Worm (Caenorhabditis elegans) whole organism, late embryonic: Measurements from ENCODE around the gene F15B9.6.

ENCODE experiments used
- C38D4.7 ChIP-seq: fragments of 200-800 bp; sonication (Bioruptor generic); optimal IDR thresholded peaks from 2 replicates; lab custom pipeline; 2018; ENCODE audit warnings: mild to moderate bottlenecking, missing genetic modification characterization, moderate library complexity, missing compliant biosample characterization
- F13H6.1 ChIP-seq: sonication (generic microtip); optimal IDR thresholded peaks from 2 replicates; lab custom pipeline; 2016; ENCODE audit warnings: missing genetic modification characterization, missing compliant biosample characterization
- K02D7.2 ChIP-seq: sonication (generic microtip); optimal IDR thresholded peaks from 2 replicates; lab custom pipeline; 2017; ENCODE audit warnings: mild to moderate bottlenecking, missing genetic modification characterization, missing compliant biosample characterization
- T23F11.4 ChIP-seq: fragments of 200-800 bp; sonication (Bioruptor generic); optimal IDR thresholded peaks from 2 replicates; lab custom pipeline; 2018; ENCODE audit warnings: mild to moderate bottlenecking, missing genetic modification characterization, missing compliant biosample characterization
- Y22D7AL.16 ChIP-seq: sonication (generic microtip); optimal IDR thresholded peaks from 2 replicates; lab custom pipeline; 2016; ENCODE audit warnings: missing genetic modification characterization, missing compliant biosample characterization
- ceh-14 ChIP-seq: sonication (generic microtip); optimal IDR thresholded peaks from 2 replicates; lab custom pipeline; 2016; ENCODE audit warnings: missing genotype, missing genetic modification characterization, missing compliant biosample characterization
- ceh-18 ChIP-seq: sonication (generic microtip); optimal IDR thresholded peaks from 2 replicates; lab custom pipeline; 2016; ENCODE audit warnings: missing genetic modification characterization, missing compliant biosample characterization
- ceh-19 ChIP-seq: fragments of 200-800 bp; sonication (Bioruptor generic); optimal IDR thresholded peaks from 2 replicates; lab custom pipeline; 2018; ENCODE audit warnings: mild to moderate bottlenecking, missing genetic modification characterization, missing compliant biosample characterization
- ceh-2 ChIP-seq: sonication (generic microtip); optimal IDR thresholded peaks from 2 replicates; lab custom pipeline; 2016; ENCODE audit warnings: missing genotype, missing genetic modification characterization, missing compliant biosample characterization
- ceh-22 ChIP-seq: sonication (generic microtip); optimal IDR thresholded peaks from 2 replicates; lab custom pipeline; 2017; ENCODE audit warnings: missing biosample characterization, missing genetic modification characterization
- ceh-31 ChIP-seq: sonication (generic microtip); optimal IDR thresholded peaks from 2 replicates; lab custom pipeline; 2016; ENCODE audit warnings: missing genetic modification characterization, missing compliant biosample characterization
- ceh-34 ChIP-seq: sonication (generic microtip); optimal IDR thresholded peaks from 2 replicates; lab custom pipeline; 2016; ENCODE audit warnings: mild to moderate bottlenecking, missing genetic modification characterization, missing compliant biosample characterization
- ceh-45 ChIP-seq: fragments of 200-800 bp; sonication (Bioruptor generic); IDR thresholded peaks from 2 replicates; pipeline ENCODE4 v1.3.6; 2022; ENCODE audit warnings: missing genetic modification reagents, missing genetic modification characterization, missing compliant biosample characterization
- ceh-48 ChIP-seq: sonication (generic microtip); optimal IDR thresholded peaks from 2 replicates; lab custom pipeline; 2016; ENCODE audit warnings: missing genetic modification characterization, inconsistent platforms, missing compliant biosample characterization
- ceh-6 ChIP-seq: fragments of 200-800 bp; sonication (Bioruptor generic); optimal IDR thresholded peaks from 2 replicates; lab custom pipeline; 2018; ENCODE audit warnings: mild to moderate bottlenecking, missing genetic modification characterization, missing compliant biosample characterization
- che-1 ChIP-seq: sonication (generic microtip); optimal IDR thresholded peaks from 2 replicates; lab custom pipeline; 2016; ENCODE audit warnings: mild to moderate bottlenecking, missing genetic modification characterization, missing compliant biosample characterization
- dmd-4 ChIP-seq: sonication (generic microtip); optimal IDR thresholded peaks from 2 replicates; lab custom pipeline; 2016; ENCODE audit warnings: borderline replicate concordance, missing genetic modification characterization, missing compliant biosample characterization
- ets-4 ChIP-seq: sonication (generic microtip); optimal IDR thresholded peaks from 2 replicates; lab custom pipeline; 2016; ENCODE audit warnings: missing genetic modification characterization, missing compliant biosample characterization
- eyg-1 ChIP-seq: sonication (generic microtip); optimal IDR thresholded peaks from 2 replicates; lab custom pipeline; 2016; ENCODE audit warnings: missing genotype, missing genetic modification characterization, missing compliant biosample characterization
- fax-1 ChIP-seq: sonication (generic microtip); optimal IDR thresholded peaks from 2 replicates; lab custom pipeline; 2016; ENCODE audit warnings: missing genotype, missing genetic modification characterization, missing compliant biosample characterization
- fkh-10 ChIP-seq: fragments of 150-350 bp; optimal IDR thresholded peaks from 2 replicates; lab custom pipeline; 2014; ENCODE audit warnings: missing biosample characterization, missing genetic modification reagents, missing genetic modification characterization
- fkh-6 ChIP-seq: sonication (generic microtip); optimal IDR thresholded peaks from 2 replicates; lab custom pipeline; 2016; ENCODE audit warnings: missing genetic modification characterization, missing compliant biosample characterization
- gmeb-2 ChIP-seq: sonication (generic microtip); optimal IDR thresholded peaks from 2 replicates; lab custom pipeline; 2016; ENCODE audit warnings: missing genetic modification characterization, inconsistent platforms, missing compliant biosample characterization
- hlh-13 ChIP-seq: fragments of 200-800 bp; sonication (Bioruptor generic); optimal IDR thresholded peaks from 2 replicates; lab custom pipeline; 2018; ENCODE audit warnings: mild to moderate bottlenecking, missing genetic modification characterization, missing compliant biosample characterization
- hlh-15 ChIP-seq: sonication (generic microtip); optimal IDR thresholded peaks from 2 replicates; lab custom pipeline; 2016; ENCODE audit warnings: missing genetic modification characterization, missing compliant biosample characterization
- lin-11 ChIP-seq: fragments of 200-800 bp; sonication (Bioruptor generic); optimal IDR thresholded peaks from 2 replicates; lab custom pipeline; 2018; ENCODE audit warnings: mild to moderate bottlenecking, missing genetic modification characterization, missing compliant biosample characterization
- madf-2 ChIP-seq: sonication (generic microtip); optimal IDR thresholded peaks from 2 replicates; lab custom pipeline; 2017; ENCODE audit warnings: missing genetic modification characterization, missing compliant biosample characterization
- mec-3 ChIP-seq: sonication (generic microtip); optimal IDR thresholded peaks from 2 replicates; lab custom pipeline; 2016; ENCODE audit warnings: borderline replicate concordance, missing genetic modification characterization, missing compliant biosample characterization
- nfya-1 ChIP-seq: sonication (generic microtip); optimal IDR thresholded peaks from 2 replicates; lab custom pipeline; 2017; ENCODE audit warnings: missing genetic modification characterization, mild to moderate bottlenecking, missing compliant biosample characterization, antibody characterized with exemption, moderate library complexity
- nhr-11 ChIP-seq: fragments of 150-350 bp; optimal IDR thresholded peaks from 2 replicates; lab custom pipeline; 2014; ENCODE audit warnings: missing biosample characterization, missing genetic modification characterization
- npax-4 ChIP-seq: sonication (generic microtip); optimal IDR thresholded peaks from 2 replicates; lab custom pipeline; 2016; ENCODE audit warnings: missing genetic modification characterization, missing compliant biosample characterization
- odd-2 ChIP-seq: sonication (generic microtip); optimal IDR thresholded peaks from 2 replicates; lab custom pipeline; 2017; ENCODE audit warnings: antibody characterized with exemption, mild to moderate bottlenecking, missing genetic modification characterization, missing compliant biosample characterization
- pag-3 ChIP-seq: sonication (generic microtip); optimal IDR thresholded peaks from 2 replicates; lab custom pipeline; 2016; ENCODE audit warnings: missing compliant biosample characterization, missing genetic modification characterization, borderline replicate concordance
- pat-9 ChIP-seq: fragments of 200-800 bp; sonication (Bioruptor generic); optimal IDR thresholded peaks from 2 replicates; lab custom pipeline; 2018; ENCODE audit warnings: mild to moderate bottlenecking, missing genetic modification characterization, moderate library complexity, missing compliant biosample characterization
- pax-1 ChIP-seq: fragments of 150-350 bp; optimal IDR thresholded peaks from 2 replicates; lab custom pipeline; 2014; ENCODE audit warnings: missing biosample characterization, missing genetic modification characterization
- pha-4 ChIP-seq: fragments of 150-350 bp; optimal IDR thresholded peaks from 2 replicates; lab custom pipeline; 2018; ENCODE audit warnings: missing biosample characterization, missing genetic modification reagents, missing genetic modification characterization
- pqm-1 ChIP-seq: sonication (generic microtip); optimal IDR thresholded peaks from 2 replicates; lab custom pipeline; 2016; ENCODE audit warnings: missing genetic modification characterization, missing compliant biosample characterization
- pros-1 ChIP-seq: fragments of 150-350 bp; optimal IDR thresholded peaks from 2 replicates; lab custom pipeline; 2014; ENCODE audit warnings: missing biosample characterization, missing genetic modification reagents, missing genetic modification characterization
- ref-2 ChIP-seq: sonication (generic microtip); optimal IDR thresholded peaks from 2 replicates; lab custom pipeline; 2016; ENCODE audit warnings: missing genetic modification characterization, missing compliant biosample characterization
- rnt-1 ChIP-seq: sonication (generic microtip); optimal IDR thresholded peaks from 2 replicates; lab custom pipeline; 2016; ENCODE audit warnings: missing genetic modification characterization, missing compliant biosample characterization
- sdc-2 ChIP-seq: sonication (generic microtip); optimal IDR thresholded peaks from 2 replicates; lab custom pipeline; 2016; ENCODE audit warnings: missing genotype, missing genetic modification characterization, missing compliant biosample characterization
- sox-4 ChIP-seq: sonication (generic microtip); optimal IDR thresholded peaks from 2 replicates; lab custom pipeline; 2017; ENCODE audit warnings: mild to moderate bottlenecking, missing genetic modification characterization, inconsistent platforms, missing compliant biosample characterization
- tbx-2 ChIP-seq: sonication (generic microtip); optimal IDR thresholded peaks from 2 replicates; lab custom pipeline; 2016; ENCODE audit warnings: missing genetic modification characterization, missing compliant biosample characterization
- tbx-7 ChIP-seq: sonication (generic microtip); optimal IDR thresholded peaks from 2 replicates; lab custom pipeline; 2016; ENCODE audit warnings: missing genotype, missing genetic modification characterization, missing compliant biosample characterization
- ttx-3 ChIP-seq: sonication (generic microtip); optimal IDR thresholded peaks from 2 replicates; lab custom pipeline; 2016; ENCODE audit warnings: missing genetic modification reagents, missing genetic modification characterization, missing compliant biosample characterization
- unc-42 ChIP-seq: sonication (generic microtip); optimal IDR thresholded peaks from 2 replicates; lab custom pipeline; 2016; ENCODE audit warnings: missing genotype, missing genetic modification characterization, missing compliant biosample characterization
- ztf-16 ChIP-seq: sonication (generic microtip); optimal IDR thresholded peaks from 2 replicates; lab custom pipeline; 2017; ENCODE audit warnings: missing genetic modification characterization, missing compliant biosample characterization

Gene F15B9.6

DNA sequence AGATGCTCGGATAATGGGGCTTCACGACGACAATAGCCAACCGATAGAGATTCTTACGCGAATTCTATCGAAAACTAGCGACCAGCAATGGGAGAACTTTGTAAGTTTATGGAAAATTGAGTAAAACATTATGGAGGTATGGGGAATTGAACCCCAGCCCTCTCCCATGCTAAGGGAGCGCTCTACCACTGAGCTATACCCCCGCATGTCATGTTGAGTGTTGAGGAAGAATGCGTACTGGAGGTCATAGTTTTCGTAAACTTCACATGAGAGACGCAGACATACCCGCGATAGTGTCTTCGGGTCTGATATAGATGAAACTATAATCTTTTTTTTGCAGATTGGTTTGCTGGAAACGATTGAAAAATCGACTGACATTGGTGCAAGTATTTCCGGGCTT, 10.6 kb upstream of the F15B9.6 start (continued):
- TF ChIP-seq fkh-10 (no peak), ceh-45 (GFP tag; lab: Robert Waterston, UW) (peak; percentile 83), ets-4 (tag; lab: Kevin White, UChicago) (peak; percentile 44), madf-2 (tag; lab: Kevin White, UChicago) (peak; percentile 78), tbx-7 (tag; lab: Kevin White, UChicago) (peak; percentile 1), ceh-48 (tag; lab: Kevin White, UChicago) (peak; percentile 71), nhr-11 (no peak), ceh-34 (tag; lab: Kevin White, UChicago) (peak; percentile 86), fkh-6 (tag; lab: Kevin White, UChicago) (peak; percentile 87), ref-2 (tag; lab: Kevin White, UChicago) (peak; percentile 65), sdc-2 (peak; percentile 76), unc-42 (peak; percentile 57), pag-3 (peak; percentile 66), pha-4 (no peak), ceh-2 (tag; lab: Kevin White, UChicago) (peak; percentile 73), dmd-4 (peak; percentile 82), ceh-31 (tag; lab: Kevin White, UChicago) (peak; percentile 67), che-1 (peak; percentile 87), F13H6.1 (tag; lab: Kevin White, UChicago) (peak; percentile 83), tbx-2 (tag; lab: Kevin White, UChicago) (peak; percentile 83), C38D4.7 (peak; percentile 85), odd-2 (tag; lab: Kevin White, UChicago) (peak; percentile 11), npax-4 (tag; lab: Kevin White, UChicago) (peak; percentile 59), eyg-1 (peak; percentile 65), pax-1 (no peak), lin-11 (tag; lab: Kevin White, UChicago) (peak; percentile 74), ztf-16 (tag; lab: Kevin White, UChicago) (peak; percentile 90), ceh-6 (GFP tag; lab: Kevin White, UChicago) (peak; percentile 83), ttx-3 (tag; lab: Kevin White, UChicago) (peak; percentile 74), nfya-1 (tag; lab: Kevin White, UChicago) (peak; percentile 47), pat-9 (tag; lab: Kevin White, UChicago) (peak; percentile 89), pros-1 (peak; percentile 52), mec-3 (no peak), gmeb-2 (peak; percentile 80), hlh-15 (tag; lab: Kevin White, UChicago) (peak; percentile 27), ceh-14 (tag; lab: Kevin White, UChicago) (peak; percentile 82), T23F11.4 (GFP tag; lab: Kevin White, UChicago) (peak; percentile 84), fax-1 (peak; percentile 86), sox-4 (tag; lab: Kevin White, UChicago) (peak; percentile 89), ceh-22 (tag; lab: Kevin White, UChicago) (no peak), pqm-1 (tag; lab: Kevin White, UChicago) (peak; percentile 62), Y22D7AL.16 (tag; lab: Kevin White, UChicago) (peak; percentile 91), rnt-1 (tag; lab: Kevin White, UChicago) (peak; percentile 76), ceh-18 (tag; lab: Kevin White, UChicago) (peak; percentile 82), ceh-19 (peak; percentile 83)
- TF ChIP-seq, all 69 proteins: peak for 59

DNA sequence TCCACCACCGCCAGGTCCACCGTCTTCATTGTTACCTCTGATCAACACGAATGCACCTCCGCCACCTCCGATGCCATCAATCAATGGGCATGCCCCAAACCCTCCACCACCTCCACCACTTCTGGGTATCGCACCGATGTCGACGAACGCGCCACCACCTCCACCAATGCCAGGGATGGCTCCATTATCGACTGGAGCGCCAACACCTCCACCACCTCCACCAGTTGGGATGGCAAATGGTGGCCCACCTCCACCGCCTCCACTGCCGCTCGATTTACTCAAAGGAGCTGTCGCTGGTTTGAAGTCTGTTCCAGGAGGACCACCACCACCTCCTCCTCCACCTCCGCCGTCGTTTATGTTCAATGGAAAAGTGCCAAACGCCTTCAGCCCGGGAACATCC, 9.6 kb upstream of the F15B9.6 start:
- TF ChIP-seq che-1 (no peak), eyg-1 (no peak), pqm-1 (tag; lab: Kevin White, UChicago) (no peak), K02D7.2 (tag; lab: Kevin White, UChicago) (no peak), hlh-13 (GFP tag; lab: Kevin White, UChicago) (no peak), ceh-2 (tag; lab: Kevin White, UChicago) (no peak), npax-4 (tag; lab: Kevin White, UChicago) (no peak)
- TF ChIP-seq, all 69 proteins: peak for 0
